Worm (Caenorhabditis elegans) whole organism, L1 larva: Measurements from ENCODE around the gene T02G5.15.

Source experiments
- elt-2 ChIP-seq: sonication (generic microtip); optimal IDR thresholded peaks from 2 replicates; lab custom pipeline; 2016; ENCODE audit warnings: missing genetic modification characterization, mild to moderate bottlenecking, inconsistent platforms, missing compliant biosample characterization, missing genetic modification reagents
- elt-3 ChIP-seq, 6 experiments: fragments of 150-350 bp in 1 of 6; sonication (generic microtip); optimal IDR thresholded peaks; 2 replicates each; lab custom pipeline; 2017 to 2018; ENCODE audit warnings: missing biosample characterization in 6 of 6, missing genetic modification characterization in 6 of 6, inconsistent platforms in 1 of 6
- fkh-8 ChIP-seq: sonication (generic microtip); optimal IDR thresholded peaks from 2 replicates; lab custom pipeline; 2016; ENCODE audit warnings: mild to moderate bottlenecking, missing genetic modification characterization, missing compliant biosample characterization
- lin-35 ChIP-seq, 2 experiments: fragments of 150-350 bp; optimal IDR thresholded peaks; 2 replicates each; lab custom pipeline; 2014; ENCODE audit warnings: missing biosample characterization in 2 of 2, missing genetic modification characterization in 2 of 2, missing genetic modification reagents in 2 of 2
- nhr-20 ChIP-seq: sonication (generic microtip); optimal IDR thresholded peaks from 2 replicates; lab custom pipeline; 2016; ENCODE audit warnings: mild to moderate bottlenecking, missing genetic modification characterization, missing compliant biosample characterization
- nhr-90 ChIP-seq: sonication (generic microtip); optimal IDR thresholded peaks from 2 replicates; lab custom pipeline; 2016; ENCODE audit warnings: mild to moderate bottlenecking, missing genetic modification characterization, missing compliant biosample characterization; ENCODE audit not compliant: poor library complexity
- rnt-1 ChIP-seq: sonication (generic microtip); optimal IDR thresholded peaks from 2 replicates; lab custom pipeline; 2016; ENCODE audit warnings: mild to moderate bottlenecking, missing genetic modification characterization, moderate library complexity, missing compliant biosample characterization

Gene T02G5.15

ce11 chrII:7139064-7139463 lies 54.9 kb downstream of the T02G5.15 start:
- TF ChIP-seq fkh-8 (tag; lab: Kevin White, UChicago) (no peak), rnt-1 (tag; lab: Kevin White, UChicago) (no peak), elt-2 (peak; percentile 72), lin-35 (GFP tag; optimal IDR thresholded peaks at IDR 0.05; lab: Kevin White, UChicago) (peak in 1 of 2 experiments; percentile 30), nhr-90 (peak; percentile 30), elt-3 (tag; optimal IDR thresholded peaks at IDR 0.05; lab: Kevin White, UChicago) (peak in 1 of 6 experiments; percentile 1), nhr-20 (tag; lab: Kevin White, UChicago) (peak; percentile 24)
